Worm (Caenorhabditis elegans): ENCODE results near the gene nxf-1.
A peak's percentile ranks its signal among the peaks of the same experiment; 100 is the strongest.

Gene nxf-1

ce11 chrV:14414964-14415564 is at the start of gene nxf-1, which contains the start of gene C15H11.11:
Gene nxf-1, minus strand, starts transcription at chrV:14415014.
Gene C15H11.11, plus strand, starts transcription at chrV:14415499.
- TF ChIP-seq pros-1 (tag; optimal IDR thresholded peaks at IDR 0.05): no peak
- TF ChIP-seq hlh-30 (tag; optimal IDR thresholded peaks at IDR 0.05; ENCODE audit: insufficient read depth): peak; percentile 97
- TF ChIP-seq Y22D7AL.16 (tag; optimal IDR thresholded peaks at IDR 0.05): no peak
- peak; percentile 17 for TF ChIP-seq unc-42 (tag; optimal IDR thresholded peaks at IDR 0.05)
- no peak for TF ChIP-seq pha-4 (tag; optimal IDR thresholded peaks at IDR 0.05)
- no peak for TF ChIP-seq sox-2 (GFP tag; IDR thresholded peaks at IDR 0.05)
- TF ChIP-seq elt-2 (tag; optimal IDR thresholded peaks at IDR 0.05): no peak
- TF ChIP-seq K02D7.2 (tag; optimal IDR thresholded peaks at IDR 0.05): no peak
- no peak for TF ChIP-seq hlh-8 (tag; optimal IDR thresholded peaks at IDR 0.05)
- peak; percentile 4 for TF ChIP-seq ceh-30 (tag; optimal IDR thresholded peaks at IDR 0.05)
- no peak for TF ChIP-seq pat-9 (tag; optimal IDR thresholded peaks at IDR 0.05)
- TF ChIP-seq tbx-2 (tag; optimal IDR thresholded peaks at IDR 0.05): no peak
- no peak for TF ChIP-seq C38D4.7 (GFP tag; optimal IDR thresholded peaks at IDR 0.05)
- TF ChIP-seq ceh-45 (GFP tag; IDR thresholded peaks at IDR 0.05): no peak
- TF ChIP-seq ceh-31 (tag; optimal IDR thresholded peaks at IDR 0.05): peak; percentile 6
- no peak for TF ChIP-seq npax-4 (tag; optimal IDR thresholded peaks at IDR 0.05)
- TF ChIP-seq tbx-7 (tag; optimal IDR thresholded peaks at IDR 0.05): no peak
- TF ChIP-seq nfya-1 (tag; optimal IDR thresholded peaks at IDR 0.05): peak; percentile 2
- no peak for TF ChIP-seq eyg-1 (tag; optimal IDR thresholded peaks at IDR 0.05)
- TF ChIP-seq nhr-11 (tag; optimal IDR thresholded peaks at IDR 0.05): no peak
- TF ChIP-seq dve-1 (tag; optimal IDR thresholded peaks at IDR 0.05): no peak

ce11 chrV:14464368-14464767 is 49.6 kb upstream of the nxf-1 start, which contains the start of gene F08H9.4:
Gene F08H9.4, minus strand, starts transcription at chrV:14464428.
- TF ChIP-seq nfya-1 (tag; optimal IDR thresholded peaks at IDR 0.05) (no peak), C38D4.7 (GFP tag; optimal IDR thresholded peaks at IDR 0.05) (no peak), madf-2 (tag; optimal IDR thresholded peaks at IDR 0.05) (no peak), ref-2 (tag; optimal IDR thresholded peaks at IDR 0.05) (no peak), pros-1 (tag; optimal IDR thresholded peaks at IDR 0.05) (no peak), fkh-10 (GFP tag; optimal IDR thresholded peaks at IDR 0.05) (no peak), ceh-31 (tag; optimal IDR thresholded peaks at IDR 0.05) (no peak), ceh-48 (tag; optimal IDR thresholded peaks at IDR 0.05) (no peak), ceh-19 (GFP tag; optimal IDR thresholded peaks at IDR 0.05) (no peak), ceh-22 (tag; optimal IDR thresholded peaks at IDR 0.05) (no peak), unc-86 (tag; optimal IDR thresholded peaks at IDR 0.05) (no peak), ceh-9 (tag; optimal IDR thresholded peaks at IDR 0.05) (no peak), hlh-30 (tag; optimal IDR thresholded peaks at IDR 0.05; ENCODE audit: insufficient read depth) (no peak)

ce11 chrV:14463087-14463486 is 48.3 kb upstream of the nxf-1 start, which contains the start of gene F08H9.3:
Gene F08H9.3, minus strand, starts transcription at chrV:14463338.
- TF ChIP-seq ref-2 (tag; optimal IDR thresholded peaks at IDR 0.05): peak; percentile 17
- TF ChIP-seq elt-2 (tag; optimal IDR thresholded peaks at IDR 0.05): peak; percentile 2

ce11 chrV:14462653-14463052 is 47.8 kb upstream of the nxf-1 start:
- TF ChIP-seq sox-2 (GFP tag; IDR thresholded peaks at IDR 0.05) (no peak), fkh-10 (GFP tag; optimal IDR thresholded peaks at IDR 0.05) (no peak), unc-55 (GFP tag; optimal IDR thresholded peaks at IDR 0.05) (no peak), rnt-1 (tag; optimal IDR thresholded peaks at IDR 0.05) (no peak), ets-4 (tag; optimal IDR thresholded peaks at IDR 0.05) (no peak), C08G9.2 (tag; optimal IDR thresholded peaks at IDR 0.05) (no peak), ceh-9 (tag; optimal IDR thresholded peaks at IDR 0.05) (no peak), pqm-1 (tag; optimal IDR thresholded peaks at IDR 0.05) (no peak), ceh-6 (GFP tag; optimal IDR thresholded peaks at IDR 0.05) (no peak), hlh-13 (GFP tag; optimal IDR thresholded peaks at IDR 0.05) (no peak), lin-11 (tag; optimal IDR thresholded peaks at IDR 0.05) (no peak), dve-1 (tag; optimal IDR thresholded peaks at IDR 0.05) (no peak), ceh-34 (tag; optimal IDR thresholded peaks at IDR 0.05) (no peak), zip-5 (tag; optimal IDR thresholded peaks at IDR 0.05) (no peak), pax-1 (tag; optimal IDR thresholded peaks at IDR 0.05) (no peak), ceh-30 (tag; optimal IDR thresholded peaks at IDR 0.05) (no peak)

All from whole organism, late embryonic.